Worm (Caenorhabditis elegans): ENCODE data around the gene clec-247.

ce11 chrV:18235808-18236207 lies 46.9 kb upstream of the clec-247 start:
- no peak for TF ChIP-seq pqm-1 (tag; optimal IDR thresholded peaks at IDR 0.05)
- no peak for TF ChIP-seq lin-13 (GFP tag; optimal IDR thresholded peaks at IDR 0.05)
- TF ChIP-seq dmd-6 (GFP tag; IDR thresholded peaks at IDR 0.05): no peak
